Worm (Caenorhabditis elegans): Measurements from ENCODE around the gene H39E23.2.

DNA sequence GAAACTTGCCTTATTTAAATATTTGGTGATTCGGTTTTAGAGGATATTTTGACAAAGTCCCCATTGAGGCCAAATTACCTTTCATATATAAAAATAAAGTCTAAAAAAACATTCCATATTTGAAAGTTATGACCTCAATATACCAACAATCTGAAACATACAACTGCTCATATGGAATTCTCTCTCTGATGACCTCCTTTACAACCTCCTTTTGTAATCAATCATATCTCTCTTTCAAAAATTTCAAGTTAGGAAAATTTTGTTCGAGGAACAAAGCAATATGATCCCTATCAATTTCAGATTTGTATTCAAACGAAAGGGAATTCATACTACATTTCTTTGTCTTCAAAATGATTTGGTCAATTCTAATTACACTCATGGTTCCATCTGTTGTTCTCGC lies 30.6 kb upstream of the H39E23.2 start, which contains the start of gene D1086.6:
- TF ChIP-seq snpc-4 (tag; optimal IDR thresholded peaks at IDR 0.05) (no peak), nhr-11 (tag; optimal IDR thresholded peaks at IDR 0.05) (no peak), mdl-1 (tag; optimal IDR thresholded peaks at IDR 0.05) (no peak), F13H6.1 (tag; optimal IDR thresholded peaks at IDR 0.05) (no peak), R02D3.7 (tag; optimal IDR thresholded peaks at IDR 0.05) (no peak)

All from whole organism, L2 larva.